Fruit fly (Drosophila melanogaster): Measurements from ENCODE around the gene Invadolysin.

The Invadolysin gene

dm6 chr3R:10176927-10177511 lies 32.6 kb downstream of the Invadolysin start:
- TF ChIP-seq tj (GFP tag; optimal IDR thresholded peaks at IDR 0.05) (no peak), CG14711 (tag; optimal IDR thresholded peaks at IDR 0.05) (no peak), Hr96 (GFP tag; optimal IDR thresholded peaks at IDR 0.05) (no peak), CG1620 (GFP tag; optimal IDR thresholded peaks at IDR 0.05) (no peak), CG7101 (tag; optimal IDR thresholded peaks at IDR 0.05) (no peak), Mnt (GFP tag; optimal IDR thresholded peaks at IDR 0.05) (no peak), toe (GFP tag; optimal IDR thresholded peaks at IDR 0.05) (no peak), pad (GFP tag; optimal IDR thresholded peaks at IDR 0.05) (no peak), CG33017 (tag; optimal IDR thresholded peaks at IDR 0.05) (no peak), ovo (GFP tag; optimal IDR thresholded peaks at IDR 0.05) (no peak), Clk (GFP tag; optimal IDR thresholded peaks at IDR 0.05) (no peak), CG5204 (GFP tag; optimal IDR thresholded peaks at IDR 0.05) (no peak), bab1 (GFP tag; optimal IDR thresholded peaks at IDR 0.05) (no peak), cnc (optimal IDR thresholded peaks at IDR 0.05) (no peak), Crg-1 (GFP tag; optimal IDR thresholded peaks at IDR 0.05) (no peak), kay (GFP tag; ENCODE audit: borderline replicate concordance) (no peak), cic (GFP tag; optimal IDR thresholded peaks at IDR 0.05) (no peak), CG11617 (GFP tag; optimal IDR thresholded peaks at IDR 0.05) (no peak)

- TF ChIP-seq CG11617 (GFP tag; optimal IDR thresholded peaks at IDR 0.05) (no peak), Crg-1 (GFP tag; optimal IDR thresholded peaks at IDR 0.05) (no peak), CG12768 (GFP tag; optimal IDR thresholded peaks at IDR 0.05) (no peak), CG7101 (tag; optimal IDR thresholded peaks at IDR 0.05) (no peak), Hr96 (GFP tag; optimal IDR thresholded peaks at IDR 0.05) (no peak), CG14711 (tag; optimal IDR thresholded peaks at IDR 0.05) (no peak), cic (GFP tag; optimal IDR thresholded peaks at IDR 0.05) (no peak), tj (GFP tag; optimal IDR thresholded peaks at IDR 0.05) (no peak), CG1620 (GFP tag; optimal IDR thresholded peaks at IDR 0.05) (no peak), kay (GFP tag; ENCODE audit: borderline replicate concordance) (no peak), Clk (GFP tag; optimal IDR thresholded peaks at IDR 0.05) (no peak), CG7045 (GFP tag; optimal IDR thresholded peaks at IDR 0.05) (no peak), ovo (GFP tag; optimal IDR thresholded peaks at IDR 0.05) (no peak), pad (GFP tag; optimal IDR thresholded peaks at IDR 0.05) (no peak), toe (GFP tag; optimal IDR thresholded peaks at IDR 0.05) (no peak), CG33017 (tag; optimal IDR thresholded peaks at IDR 0.05) (no peak), CG5204 (GFP tag; optimal IDR thresholded peaks at IDR 0.05) (no peak), cnc (optimal IDR thresholded peaks at IDR 0.05) (no peak), bab1 (GFP tag; optimal IDR thresholded peaks at IDR 0.05) (no peak), Mnt (GFP tag; optimal IDR thresholded peaks at IDR 0.05) (no peak)
Observed at dm6 chr3R:10185986-10186385, 41.5 kb downstream of the Invadolysin start.

dm6 chr3R:10189520-10189919 lies 45.1 kb downstream of the Invadolysin start, which contains the start of gene CG12814:
CG12814 (minus strand) TSS chr3R:10189603.
- TF ChIP-seq CG14711 (tag; optimal IDR thresholded peaks at IDR 0.05) (no peak), bab1 (GFP tag; optimal IDR thresholded peaks at IDR 0.05) (peak; percentile 21)

- TF ChIP-seq Hr96 (GFP tag; optimal IDR thresholded peaks at IDR 0.05) (no peak), Crg-1 (GFP tag; optimal IDR thresholded peaks at IDR 0.05) (no peak), pad (GFP tag; optimal IDR thresholded peaks at IDR 0.05) (no peak), CG7045 (GFP tag; optimal IDR thresholded peaks at IDR 0.05) (peak; percentile 17), CG33017 (tag; optimal IDR thresholded peaks at IDR 0.05) (peak; percentile 13), cic (GFP tag; optimal IDR thresholded peaks at IDR 0.05) (no peak)
Observed at dm6 chr3R:10190084-10190782, 45.8 kb downstream of the Invadolysin start, which contains the start of gene Syn. Syn (plus strand) TSS chr3R:10190689.

dm6 chr3R:10203554-10203953 lies 59.1 kb downstream of the Invadolysin start:
- TF ChIP-seq toe (GFP tag; optimal IDR thresholded peaks at IDR 0.05), result peak; percentile 10
- TF ChIP-seq bab1 (GFP tag; optimal IDR thresholded peaks at IDR 0.05), result peak; percentile 69
- TF ChIP-seq kay (GFP tag; ENCODE audit: borderline replicate concordance), result peak; percentile 38
- TF ChIP-seq tj (GFP tag; optimal IDR thresholded peaks at IDR 0.05), result no peak

- TF ChIP-seq kay (GFP tag; ENCODE audit: borderline replicate concordance) (peak; percentile 69), Clk (GFP tag; optimal IDR thresholded peaks at IDR 0.05) (no peak)
Observed at dm6 chr3R:10206740-10207139, 62.3 kb downstream of the Invadolysin start.
